Worm (Caenorhabditis elegans) whole organism, late embryonic: Measurements from ENCODE around the gene col-180.

ENCODE experiments used
- K09A11.1 ChIP-seq: sonication (generic microtip); optimal IDR thresholded peaks from 2 replicates; lab custom pipeline; 2017; ENCODE audit warnings: antibody characterized with exemption, mild to moderate bottlenecking, missing genetic modification characterization, missing compliant biosample characterization; ENCODE audit not compliant: insufficient read depth
- ama-1 ChIP-seq: fragments of 150-350 bp; optimal IDR thresholded peaks from 2 replicates; lab custom pipeline; 2014
- ceh-22 ChIP-seq: sonication (generic microtip); optimal IDR thresholded peaks from 2 replicates; lab custom pipeline; 2017; ENCODE audit warnings: missing biosample characterization, missing genetic modification characterization
- ceh-9 ChIP-seq: sonication (generic microtip); optimal IDR thresholded peaks from 2 replicates; lab custom pipeline; 2016; ENCODE audit warnings: mild to moderate bottlenecking, missing genetic modification characterization, inconsistent platforms, missing compliant biosample characterization
- che-1 ChIP-seq: sonication (generic microtip); optimal IDR thresholded peaks from 2 replicates; lab custom pipeline; 2016; ENCODE audit warnings: mild to moderate bottlenecking, missing genetic modification characterization, missing compliant biosample characterization
- ets-4 ChIP-seq: sonication (generic microtip); optimal IDR thresholded peaks from 2 replicates; lab custom pipeline; 2016; ENCODE audit warnings: missing genetic modification characterization, missing compliant biosample characterization
- fkh-10 ChIP-seq: fragments of 150-350 bp; optimal IDR thresholded peaks from 2 replicates; lab custom pipeline; 2014; ENCODE audit warnings: missing biosample characterization, missing genetic modification reagents, missing genetic modification characterization
- hlh-8 ChIP-seq: sonication (generic microtip); optimal IDR thresholded peaks from 2 replicates; lab custom pipeline; 2016; ENCODE audit warnings: missing genotype, missing genetic modification characterization, missing compliant biosample characterization
- lin-11 ChIP-seq: fragments of 200-800 bp; sonication (Bioruptor generic); optimal IDR thresholded peaks from 2 replicates; lab custom pipeline; 2018; ENCODE audit warnings: mild to moderate bottlenecking, missing genetic modification characterization, missing compliant biosample characterization
- nfya-1 ChIP-seq: sonication (generic microtip); optimal IDR thresholded peaks from 2 replicates; lab custom pipeline; 2017; ENCODE audit warnings: missing genetic modification characterization, mild to moderate bottlenecking, missing compliant biosample characterization, antibody characterized with exemption, moderate library complexity
- nhr-232 ChIP-seq: sonication (generic microtip); optimal IDR thresholded peaks from 2 replicates; lab custom pipeline; 2016; ENCODE audit warnings: missing genetic modification characterization, missing compliant biosample characterization
- pha-4 ChIP-seq: fragments of 150-350 bp; optimal IDR thresholded peaks from 2 replicates; lab custom pipeline; 2018; ENCODE audit warnings: missing biosample characterization, missing genetic modification reagents, missing genetic modification characterization
- tbx-2 ChIP-seq: sonication (generic microtip); optimal IDR thresholded peaks from 2 replicates; lab custom pipeline; 2016; ENCODE audit warnings: missing genetic modification characterization, missing compliant biosample characterization
- unc-86 ChIP-seq: sonication (generic microtip); optimal IDR thresholded peaks from 2 replicates; lab custom pipeline; 2016; ENCODE audit warnings: missing genetic modification characterization, missing compliant biosample characterization

ce11 chrX:11675573-11675972, 36.5 kb downstream of the col-180 start:
- TF ChIP-seq ama-1 (no peak), che-1 (tag; lab: Kevin White, UChicago) (no peak), hlh-8 (tag; lab: Kevin White, UChicago) (no peak), ceh-22 (no peak), unc-86 (tag; lab: Kevin White, UChicago) (no peak), ets-4 (tag; lab: Kevin White, UChicago) (no peak), pha-4 (tag; lab: Kevin White, UChicago) (no peak), lin-11 (tag; lab: Kevin White, UChicago) (no peak), fkh-10 (no peak), nfya-1 (no peak), ceh-9 (tag; lab: Kevin White, UChicago) (no peak), tbx-2 (tag; lab: Kevin White, UChicago) (no peak), K09A11.1 (tag; lab: Kevin White, UChicago) (no peak), nhr-232 (tag; lab: Kevin White, UChicago) (no peak)
